Worm (Caenorhabditis elegans) whole organism, L1 larva: ENCODE data around the gene K01G12.22.

Source experiments
- ama-1 ChIP-seq: fragments of 150-350 bp; optimal IDR thresholded peaks from 2 replicates; lab custom pipeline; 2014
- blmp-1 ChIP-seq: fragments of 150-350 bp; optimal IDR thresholded peaks from 2 replicates; lab custom pipeline; 2014; ENCODE audit warnings: missing biosample characterization, missing genetic modification characterization
- ceh-63 ChIP-seq: fragments of 200-800 bp; sonication (Bioruptor generic); optimal IDR thresholded peaks from 2 replicates; lab custom pipeline; 2018; ENCODE audit warnings: mild to moderate bottlenecking, missing genetic modification characterization, missing compliant biosample characterization
- fkh-10 ChIP-seq: sonication (generic microtip); optimal IDR thresholded peaks from 2 replicates; lab custom pipeline; 2017; ENCODE audit warnings: missing biosample characterization, missing genetic modification reagents, missing genetic modification characterization
- fkh-8 ChIP-seq: sonication (generic microtip); optimal IDR thresholded peaks from 2 replicates; lab custom pipeline; 2016; ENCODE audit warnings: mild to moderate bottlenecking, missing genetic modification characterization, missing compliant biosample characterization
- mdl-1 ChIP-seq, 2 experiments: fragments of 150-350 bp; optimal IDR thresholded peaks; 2 replicates each; lab custom pipeline; 2014 to 2017; ENCODE audit warnings: missing biosample characterization in 2 of 2, missing genetic modification characterization in 2 of 2, inconsistent platforms in 1 of 2
- nhr-28 ChIP-seq: fragments of 150-350 bp; optimal IDR thresholded peaks from 2 replicates; lab custom pipeline; 2014; ENCODE audit warnings: missing biosample characterization, missing genetic modification characterization
- nhr-77 ChIP-seq: fragments of 150-350 bp; optimal IDR thresholded peaks from 2 replicates; lab custom pipeline; 2014; ENCODE audit warnings: missing biosample characterization, missing genetic modification characterization
- tbx-2 ChIP-seq: sonication (generic microtip); optimal IDR thresholded peaks from 2 replicates; lab custom pipeline; 2016; ENCODE audit warnings: missing genetic modification characterization, missing compliant biosample characterization
- ztf-11 ChIP-seq, 2 experiments: sonication (generic microtip); optimal IDR thresholded peaks; 2 replicates each; lab custom pipeline; 2016 to 2017; ENCODE audit warnings: missing genetic modification characterization in 2 of 2, missing biosample characterization in 1 of 2, missing compliant biosample characterization in 1 of 2
- ztf-4 ChIP-seq: fragments of 150-350 bp; optimal IDR thresholded peaks from 2 replicates; lab custom pipeline; 2014; ENCODE audit warnings: missing biosample characterization, missing genetic modification characterization

DNA sequence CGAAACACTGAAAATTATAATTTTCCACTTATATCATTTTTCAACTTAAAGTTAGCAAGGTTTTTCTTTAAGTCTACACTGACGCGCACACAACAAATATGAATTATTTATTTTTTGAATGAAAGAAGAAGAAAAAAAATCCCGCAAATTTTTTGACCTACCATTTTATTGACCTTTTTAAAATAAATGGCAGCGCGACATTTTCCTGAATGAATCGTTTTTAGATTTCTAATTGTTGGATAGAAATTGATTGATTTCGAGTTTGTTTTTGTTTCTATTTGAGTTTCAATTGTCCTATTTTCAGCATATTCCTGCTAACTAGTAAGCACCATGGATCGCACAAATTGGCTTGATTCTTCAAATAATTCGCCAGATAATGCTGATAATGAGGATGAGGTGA is 1.2 kb downstream of the K01G12.22 start, which contains the start of gene K01G12.3:
- TF ChIP-seq fkh-8 (tag; lab: Kevin White, UChicago) (no peak), tbx-2 (tag; lab: Kevin White, UChicago) (no peak), mdl-1 (tag; optimal IDR thresholded peaks at IDR 0.05; lab: Kevin White, UChicago) (no peak), nhr-77 (no peak), fkh-10 (GFP tag; lab: Kevin White, UChicago) (no peak), ceh-63 (GFP tag; lab: Kevin White, UChicago) (no peak), ztf-4 (no peak), ztf-11 (tag; optimal IDR thresholded peaks at IDR 0.05; lab: Kevin White, UChicago) (no peak), ama-1 (lab: Kevin White, UChicago) (no peak), blmp-1 (tag; lab: Kevin White, UChicago) (no peak), nhr-28 (tag; lab: Kevin White, UChicago) (no peak)
